Worm (Caenorhabditis elegans) whole organism, L3 larva: Measurements from ENCODE around the gene F07B10.7.

Experiments
- R02D3.7 ChIP-seq: fragments of 150-350 bp; optimal IDR thresholded peaks from 2 replicates; lab custom pipeline; 2014; ENCODE audit warnings: missing biosample characterization, missing genetic modification characterization
- ama-1 ChIP-seq: fragments of 150-350 bp; optimal IDR thresholded peaks from 2 replicates; lab custom pipeline; 2018
- elt-1 ChIP-seq: fragments of 150-350 bp; optimal IDR thresholded peaks from 2 replicates; lab custom pipeline; 2014; ENCODE audit warnings: missing biosample characterization, missing genetic modification characterization
- fos-1 ChIP-seq: fragments of 150-350 bp; optimal IDR thresholded peaks from 2 replicates; lab custom pipeline; 2014; ENCODE audit warnings: missing biosample characterization, missing genetic modification characterization
- jun-1 ChIP-seq: fragments of 150-350 bp; optimal IDR thresholded peaks from 2 replicates; lab custom pipeline; 2014; ENCODE audit warnings: missing biosample characterization, missing genetic modification reagents, missing genetic modification characterization
- zag-1 ChIP-seq: fragments of 150-350 bp; optimal IDR thresholded peaks from 2 replicates; lab custom pipeline; 2014; ENCODE audit warnings: missing biosample characterization, missing genetic modification characterization

DNA sequence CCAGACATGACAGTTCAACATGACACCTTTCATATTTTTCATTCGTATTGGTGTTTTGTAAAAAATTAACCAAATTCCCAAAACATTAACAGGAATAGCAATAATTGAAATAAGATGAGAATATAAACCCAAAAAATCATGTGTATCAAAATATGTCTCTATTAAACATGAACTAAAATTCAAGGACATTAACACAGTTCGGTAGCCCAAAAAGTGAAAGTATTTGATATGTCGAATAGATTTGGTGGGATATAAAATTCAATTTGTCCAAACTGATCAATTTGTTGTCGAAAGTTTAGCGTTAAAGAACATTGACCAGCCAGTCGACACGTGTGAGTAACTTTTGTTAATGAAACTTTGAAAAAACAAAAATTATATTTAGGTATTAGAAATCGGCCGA, 42.2 kb upstream of the F07B10.7 start, which contains the start of gene srh-46:
- TF ChIP-seq R02D3.7 (no peak), elt-1 (no peak), zag-1 (tag; lab: Kevin White, UChicago) (no peak), jun-1 (no peak), fos-1 (no peak), ama-1 (no peak)
